Fruit fly (Drosophila melanogaster): Measurements from ENCODE around the gene Tasp1.

Gene Tasp1

dm6 chr3L:16046387-16047066 lies 40.8 kb downstream of the Tasp1 start:
- peak; percentile 68 for TF ChIP-seq noc (tag; optimal IDR thresholded peaks at IDR 0.05)

- TF ChIP-seq noc (tag; optimal IDR thresholded peaks at IDR 0.05) = peak; percentile 97
Measured at dm6 chr3L:16045831-16046336, 41.4 kb downstream of the Tasp1 start.

dm6 chr3L:16045083-16045830 lies 42.1 kb downstream of the Tasp1 start:
- TF ChIP-seq noc (tag; optimal IDR thresholded peaks at IDR 0.05) = no peak

dm6 chr3L:16043782-16044352 lies 43.5 kb downstream of the Tasp1 start:
- TF ChIP-seq noc (tag; optimal IDR thresholded peaks at IDR 0.05) = no peak

dm6 chr3L:16043045-16043781 lies 44.1 kb downstream of the Tasp1 start:
- TF ChIP-seq noc (tag; optimal IDR thresholded peaks at IDR 0.05) = no peak

dm6 chr3L:16042640-16043039 lies 44.7 kb downstream of the Tasp1 start:
- TF ChIP-seq noc (tag; optimal IDR thresholded peaks at IDR 0.05) = no peak

- no peak for TF ChIP-seq noc (tag; optimal IDR thresholded peaks at IDR 0.05)
Measured at dm6 chr3L:16042080-16042344, 45.3 kb downstream of the Tasp1 start.

dm6 chr3L:16041260-16042079 lies 45.9 kb downstream of the Tasp1 start:
- TF ChIP-seq noc (tag; optimal IDR thresholded peaks at IDR 0.05) = no peak

- no peak for TF ChIP-seq noc (tag; optimal IDR thresholded peaks at IDR 0.05)
Measured at dm6 chr3L:16040389-16040788, 46.9 kb downstream of the Tasp1 start.

dm6 chr3L:16039063-16039462 lies 48.3 kb downstream of the Tasp1 start:
- no peak for TF ChIP-seq noc (tag; optimal IDR thresholded peaks at IDR 0.05)

- TF ChIP-seq noc (tag; optimal IDR thresholded peaks at IDR 0.05) = no peak
Measured at dm6 chr3L:16037690-16038332, 49.5 kb downstream of the Tasp1 start.

- TF ChIP-seq noc (tag; optimal IDR thresholded peaks at IDR 0.05) = no peak
Measured at dm6 chr3L:16037048-16037477, 50.3 kb downstream of the Tasp1 start.
